Worm (Caenorhabditis elegans) whole organism, young adult: ENCODE measurements around the gene F42F12.14.

ENCODE experiments used
- B0035.1 ChIP-seq: sonication (generic microtip); optimal IDR thresholded peaks from 2 replicates; lab custom pipeline; 2016; ENCODE audit warnings: missing genetic modification characterization, mild to moderate bottlenecking, missing compliant biosample characterization, missing genotype, missing genetic modification reagents
- D2030.7 ChIP-seq: fragments of 200-800 bp; sonication (Bioruptor generic); IDR thresholded peaks from 2 replicates; pipeline ENCODE4 v1.3.6; 2022; ENCODE audit warnings: missing genetic modification reagents, missing genetic modification characterization, missing compliant biosample characterization
- F23B12.7 ChIP-seq: sonication (generic microtip); optimal IDR thresholded peaks from 2 replicates; lab custom pipeline; 2017; ENCODE audit warnings: missing genetic modification characterization, mild to moderate bottlenecking, missing compliant biosample characterization, antibody characterized with exemption, moderate library complexity; ENCODE audit not compliant: insufficient read depth
- F33H1.4 ChIP-seq: fragments of 200-800 bp; sonication (Bioruptor generic); IDR thresholded peaks from 2 replicates; pipeline ENCODE4 v1.3.6; 2022; ENCODE audit warnings: missing genetic modification reagents, missing genetic modification characterization, missing compliant biosample characterization
- F52B5.7 ChIP-seq: sonication (generic microtip); optimal IDR thresholded peaks from 2 replicates; lab custom pipeline; 2016; ENCODE audit warnings: mild to moderate bottlenecking, missing genetic modification characterization, missing compliant biosample characterization
- F57C9.4 ChIP-seq: sonication (generic microtip); optimal IDR thresholded peaks from 2 replicates; lab custom pipeline; 2017; ENCODE audit warnings: mild to moderate bottlenecking, missing genetic modification characterization, missing compliant biosample characterization
- K11D2.4 ChIP-seq: fragments of 200-800 bp; sonication (Bioruptor generic); IDR thresholded peaks from 2 replicates; pipeline ENCODE4 v1.3.6; 2022; ENCODE audit warnings: missing genetic modification reagents, missing genetic modification characterization, missing compliant biosample characterization
- T26A5.8 ChIP-seq: sonication (generic microtip); optimal IDR thresholded peaks from 2 replicates; lab custom pipeline; 2016; ENCODE audit warnings: missing genetic modification characterization, missing compliant biosample characterization
- Y56A3A.18 ChIP-seq: fragments of 200-800 bp; sonication (Bioruptor generic); IDR thresholded peaks from 2 replicates; pipeline ENCODE4 v1.3.6; 2022; ENCODE audit warnings: missing genetic modification reagents, missing genetic modification characterization, missing compliant biosample characterization
- ZK185.1 ChIP-seq: sonication (generic microtip); optimal IDR thresholded peaks from 2 replicates; lab custom pipeline; 2016; ENCODE audit warnings: mild to moderate bottlenecking, missing genetic modification characterization, missing compliant biosample characterization; ENCODE audit not compliant: poor library complexity, severe bottlenecking
- aptf-2 ChIP-seq: fragments of 200-800 bp; sonication (Bioruptor generic); conservative IDR thresholded peaks from 2 replicates; pipeline ENCODE4 v1.3.6; 2022; ENCODE audit warnings: missing genetic modification reagents, missing genetic modification characterization, missing compliant biosample characterization
- attf-3 ChIP-seq: fragments of 200-800 bp; sonication (Bioruptor generic); conservative IDR thresholded peaks from 2 replicates; pipeline ENCODE4 v1.3.6; 2022; ENCODE audit warnings: missing genetic modification reagents, missing genetic modification characterization, missing compliant biosample characterization
- attf-6 ChIP-seq: fragments of 200-800 bp; sonication (Bioruptor generic); IDR thresholded peaks from 2 replicates; pipeline ENCODE4 v1.3.6; 2022; ENCODE audit warnings: missing genetic modification reagents, missing genetic modification characterization, missing compliant biosample characterization
- bed-2 ChIP-seq: fragments of 200-800 bp; sonication (Bioruptor generic); IDR thresholded peaks from 2 replicates; pipeline ENCODE4 v1.3.6; 2022; ENCODE audit warnings: missing genetic modification reagents, missing genetic modification characterization, missing compliant biosample characterization
- ceh-79 ChIP-seq: sonication (generic microtip); optimal IDR thresholded peaks from 2 replicates; lab custom pipeline; 2017; ENCODE audit warnings: mild to moderate bottlenecking, missing genetic modification characterization, missing compliant biosample characterization
- die-1 ChIP-seq: sonication (generic microtip); optimal IDR thresholded peaks from 2 replicates; lab custom pipeline; 2016; ENCODE audit warnings: missing genotype, mild to moderate bottlenecking, missing genetic modification characterization, missing compliant biosample characterization
- dpff-1 ChIP-seq: sonication (generic microtip); optimal IDR thresholded peaks from 2 replicates; lab custom pipeline; 2017; ENCODE audit warnings: mild to moderate bottlenecking, missing genetic modification characterization, missing compliant biosample characterization
- dpl-1 ChIP-seq: fragments of 150-350 bp; optimal IDR thresholded peaks from 2 replicates; lab custom pipeline; 2014; ENCODE audit warnings: missing biosample characterization, missing genetic modification reagents, missing genetic modification characterization
- egl-18 ChIP-seq: fragments of 200-800 bp; sonication (Bioruptor generic); IDR thresholded peaks from 2 replicates; pipeline ENCODE4 v1.3.6; 2022; ENCODE audit warnings: missing genetic modification reagents, missing genetic modification characterization, missing compliant biosample characterization
- ekl-4 ChIP-seq: fragments of 200-800 bp; sonication (Bioruptor generic); IDR thresholded peaks from 2 replicates; pipeline ENCODE4 v1.3.6; 2022; ENCODE audit warnings: missing genetic modification reagents, missing genetic modification characterization, missing compliant biosample characterization
- ets-4 ChIP-seq: fragments of 200-800 bp; sonication (Bioruptor generic); optimal IDR thresholded peaks from 2 replicates; lab custom pipeline; 2018; ENCODE audit warnings: mild to moderate bottlenecking, missing genetic modification characterization, missing compliant biosample characterization
- fkh-3 ChIP-seq: sonication (generic microtip); optimal IDR thresholded peaks from 2 replicates; lab custom pipeline; 2016; ENCODE audit warnings: mild to moderate bottlenecking, missing genetic modification characterization, missing compliant biosample characterization
- gei-17 ChIP-seq: fragments of 200-800 bp; sonication (Bioruptor generic); optimal IDR thresholded peaks from 2 replicates; lab custom pipeline; 2018; ENCODE audit warnings: mild to moderate bottlenecking, missing genetic modification characterization, missing compliant biosample characterization
- hlh-26 ChIP-seq: fragments of 200-800 bp; sonication (Bioruptor generic); conservative IDR thresholded peaks from 2 replicates; pipeline ENCODE4 v1.3.6; 2022; ENCODE audit warnings: missing genetic modification reagents, missing genetic modification characterization, missing compliant biosample characterization
- hmg-1.2 ChIP-seq: fragments of 200-800 bp; sonication (Bioruptor generic); IDR thresholded peaks from 2 replicates; pipeline ENCODE4 v1.3.6; 2022; ENCODE audit warnings: missing genetic modification reagents, missing genetic modification characterization, missing compliant biosample characterization
- hrde-1 ChIP-seq: sonication (generic microtip); optimal IDR thresholded peaks from 2 replicates; lab custom pipeline; 2016; ENCODE audit warnings: missing genetic modification characterization, mild to moderate bottlenecking, missing compliant biosample characterization, moderate library complexity, missing genotype, missing genetic modification reagents, borderline replicate concordance
- let-526 ChIP-seq: fragments of 200-800 bp; sonication (Bioruptor generic); IDR thresholded peaks from 2 replicates; pipeline ENCODE4 v1.3.6; 2022; ENCODE audit warnings: missing genetic modification reagents, missing genetic modification characterization, missing compliant biosample characterization
- lin-40 ChIP-seq: sonication (generic microtip); optimal IDR thresholded peaks from 2 replicates; lab custom pipeline; 2016; ENCODE audit warnings: missing genetic modification characterization, mild to moderate bottlenecking, missing compliant biosample characterization, missing genotype, missing genetic modification reagents
- lsl-1 ChIP-seq: fragments of 200-800 bp; sonication (Bioruptor generic); optimal IDR thresholded peaks from 2 replicates; lab custom pipeline; 2018; ENCODE audit warnings: mild to moderate bottlenecking, missing genetic modification characterization, moderate library complexity, missing compliant biosample characterization
- lsy-27 ChIP-seq: sonication (generic microtip); optimal IDR thresholded peaks from 2 replicates; lab custom pipeline; 2017; ENCODE audit warnings: missing genetic modification characterization, mild to moderate bottlenecking, missing compliant biosample characterization, antibody characterized with exemption, missing genotype, borderline replicate concordance; ENCODE audit not compliant: insufficient read depth
- madf-10 ChIP-seq: sonication (generic microtip); optimal IDR thresholded peaks from 2 replicates; lab custom pipeline; 2016; ENCODE audit warnings: mild to moderate bottlenecking, missing genetic modification characterization, missing compliant biosample characterization
- madf-3 ChIP-seq: fragments of 200-800 bp; sonication (Bioruptor generic); IDR thresholded peaks from 2 replicates; pipeline ENCODE4 v1.3.6; 2022; ENCODE audit warnings: missing genetic modification reagents, missing genetic modification characterization, missing compliant biosample characterization
- madf-8 ChIP-seq: fragments of 200-800 bp; sonication (Bioruptor generic); conservative IDR thresholded peaks from 2 replicates; pipeline ENCODE4 v1.3.6; 2022; ENCODE audit warnings: missing genetic modification reagents, missing genetic modification characterization, missing compliant biosample characterization
- mes-4 ChIP-seq: sonication (generic microtip); optimal IDR thresholded peaks from 2 replicates; lab custom pipeline; 2016; ENCODE audit warnings: missing genotype, missing genetic modification characterization, missing compliant biosample characterization
- mxl-1 ChIP-seq: sonication (generic microtip); optimal IDR thresholded peaks from 2 replicates; lab custom pipeline; 2016; ENCODE audit warnings: missing genetic modification characterization, missing compliant biosample characterization
- nfya-2 ChIP-seq: fragments of 200-800 bp; sonication (Bioruptor generic); IDR thresholded peaks from 2 replicates; pipeline ENCODE4 v1.3.6; 2022; ENCODE audit warnings: missing genetic modification reagents, missing genetic modification characterization, missing compliant biosample characterization
- nhr-179 ChIP-seq: sonication (generic microtip); optimal IDR thresholded peaks from 2 replicates; lab custom pipeline; 2016; ENCODE audit warnings: mild to moderate bottlenecking, missing genetic modification characterization, missing compliant biosample characterization
- pha-4 ChIP-seq: fragments of 150-350 bp; sonication (generic microtip); optimal IDR thresholded peaks from 2 replicates; lab custom pipeline; 2014; ENCODE audit warnings: missing biosample characterization, missing genetic modification reagents, missing genetic modification characterization
- rcor-1 ChIP-seq: fragments of 200-800 bp; sonication (Bioruptor generic); IDR thresholded peaks from 2 replicates; pipeline ENCODE4 v1.3.6; 2022; ENCODE audit warnings: missing genetic modification reagents, missing genetic modification characterization, missing compliant biosample characterization
- rpc-1 ChIP-seq, 2 experiments: fragments of 150-350 bp in 1 of 2; sonication (generic microtip) in 1 of 2; optimal IDR thresholded peaks; 2 replicates each; lab custom pipeline; 2014 to 2018; ENCODE audit warnings: missing biosample characterization in 1 of 2, missing genetic modification characterization in 1 of 2, missing genetic modification reagents in 1 of 2, missing genotype in 1 of 2
- snpc-1.3 ChIP-seq: sonication (generic microtip); optimal IDR thresholded peaks from 2 replicates; lab custom pipeline; 2017; ENCODE audit warnings: missing genetic modification characterization, mild to moderate bottlenecking, missing compliant biosample characterization, antibody characterized with exemption, moderate library complexity, missing genotype, missing genetic modification reagents; ENCODE audit not compliant: insufficient read depth
- sptf-2 ChIP-seq: fragments of 200-800 bp; sonication (Bioruptor generic); optimal IDR thresholded peaks from 2 replicates; lab custom pipeline; 2018; ENCODE audit warnings: mild to moderate bottlenecking, missing genetic modification characterization, missing compliant biosample characterization
- unc-62 ChIP-seq: fragments of 150-350 bp; optimal IDR thresholded peaks from 2 replicates; lab custom pipeline; 2014; ENCODE audit warnings: missing biosample characterization, missing genetic modification reagents, missing genetic modification characterization
- ztf-22 ChIP-seq: fragments of 200-800 bp; sonication (Bioruptor generic); optimal IDR thresholded peaks from 2 replicates; lab custom pipeline; 2018; ENCODE audit warnings: mild to moderate bottlenecking, missing genetic modification characterization, moderate library complexity, missing compliant biosample characterization
- ztf-25 ChIP-seq: fragments of 200-800 bp; sonication (Bioruptor generic); IDR thresholded peaks from 2 replicates; pipeline ENCODE4 v1.3.6; 2022; ENCODE audit warnings: missing genetic modification reagents, missing genetic modification characterization, missing compliant biosample characterization
- ztf-26 ChIP-seq: sonication (generic microtip); optimal IDR thresholded peaks from 2 replicates; lab custom pipeline; 2017; ENCODE audit warnings: missing genetic modification characterization, missing compliant biosample characterization
- ztf-28 ChIP-seq: fragments of 200-800 bp; sonication (Bioruptor generic); IDR thresholded peaks from 2 replicates; pipeline ENCODE4 v1.3.6; 2022; ENCODE audit warnings: missing genetic modification reagents, missing genetic modification characterization, missing compliant biosample characterization
- ztf-3 ChIP-seq: fragments of 200-800 bp; sonication (Bioruptor generic); optimal IDR thresholded peaks from 2 replicates; lab custom pipeline; 2018; ENCODE audit warnings: mild to moderate bottlenecking, missing genetic modification characterization, missing compliant biosample characterization

Gene F42F12.14

DNA sequence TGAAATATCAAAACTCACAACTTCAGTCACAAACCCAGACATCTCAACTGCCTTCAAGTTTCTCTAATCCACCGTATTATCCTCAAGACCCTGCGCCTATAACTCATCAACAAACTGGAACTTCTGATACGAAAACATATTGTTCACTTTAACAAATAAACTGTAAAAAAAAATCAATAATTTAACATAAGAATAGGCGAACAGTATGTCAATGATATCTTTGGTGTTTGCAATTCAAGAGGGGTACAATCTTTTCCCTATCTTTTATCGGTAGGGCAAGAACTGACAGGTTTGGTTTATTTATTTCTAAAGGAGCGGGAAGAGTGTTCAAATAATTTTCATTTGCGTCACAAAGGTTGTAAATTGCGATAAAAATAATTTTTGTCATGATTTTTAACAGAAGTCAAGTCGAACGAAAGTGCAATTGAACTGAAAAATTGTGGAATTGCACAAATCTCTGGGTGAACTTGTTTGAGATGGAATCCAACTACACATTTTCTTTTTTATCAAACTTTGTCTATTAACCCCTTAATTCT is 14.6 kb downstream of the F42F12.14 start (continued):
- TF ChIP-seq hrde-1 (tag; lab: Kevin White, UChicago) (peak; percentile 51), ets-4 (peak; percentile 89), hmg-1.2 (GFP tag; lab: Robert Waterston, UW) (peak; percentile 81), sptf-2 (GFP tag; lab: Kevin White, UChicago) (peak; percentile 38), T26A5.8 (tag; lab: Kevin White, UChicago) (no peak), ztf-3 (GFP tag; lab: Kevin White, UChicago) (peak; percentile 88), madf-8 (GFP tag; lab: Robert Waterston, UW) (no peak), Y56A3A.18 (GFP tag; lab: Robert Waterston, UW) (peak; percentile 98), dpff-1 (tag; lab: Kevin White, UChicago) (peak; percentile 86), aptf-2 (no peak), unc-62 (GFP tag; lab: Kevin White, UChicago) (no peak), madf-3 (peak; percentile 72), F33H1.4 (GFP tag; lab: Robert Waterston, UW) (no peak), ZK185.1 (tag; lab: Kevin White, UChicago) (peak; percentile 99), snpc-1.3 (tag; lab: Kevin White, UChicago) (no peak), mxl-1 (tag; lab: Kevin White, UChicago) (no peak), nhr-179 (tag; lab: Kevin White, UChicago) (peak; percentile 81), B0035.1 (tag; lab: Kevin White, UChicago) (peak; percentile 95), let-526 (GFP tag; lab: Robert Waterston, UW) (peak; percentile 81), D2030.7 (no peak), ceh-79 (peak; percentile 86), bed-2 (GFP tag; lab: Robert Waterston, UW) (peak; percentile 29; the same call in 1 of the 2 replicates), rcor-1 (peak; percentile 94), lsy-27 (no peak), ekl-4 (GFP tag; lab: Robert Waterston, UW) (peak; percentile 73), ztf-26 (tag; lab: Kevin White, UChicago) (peak; percentile 99), die-1 (tag; lab: Kevin White, UChicago) (peak; percentile 66), rpc-1 (optimal IDR thresholded peaks at IDR 0.05; lab: Kevin White, UChicago) (peak; percentile 15), rpc-1 (tag; optimal IDR thresholded peaks at IDR 0.05; lab: Kevin White, UChicago) (no peak), dpl-1 (no peak), gei-17 (GFP tag; lab: Kevin White, UChicago) (peak; percentile 97), attf-6 (GFP tag; lab: Robert Waterston, UW) (no peak), nfya-2 (GFP tag; lab: Robert Waterston, UW) (no peak), lsl-1 (GFP tag; lab: Kevin White, UChicago) (no peak), fkh-3 (no peak), lin-40 (tag; lab: Kevin White, UChicago) (peak; percentile 100), F52B5.7 (tag; lab: Kevin White, UChicago) (peak; percentile 77), attf-3 (GFP tag; lab: Robert Waterston, UW) (0 out of 2 replicates have a peak, but pooled peaks have one; percentile 38), K11D2.4 (GFP tag; lab: Robert Waterston, UW) (peak; percentile 98), hlh-26 (GFP tag; lab: Robert Waterston, UW) (no peak), F23B12.7 (tag; lab: Kevin White, UChicago) (peak; percentile 97), mes-4 (tag; lab: Kevin White, UChicago) (no peak), ztf-22 (GFP tag; lab: Kevin White, UChicago) (peak; percentile 67), egl-18 (GFP tag; lab: Robert Waterston, UW) (peak; percentile 88; the same call in 1 of the 2 replicates), ztf-25 (no peak), F57C9.4 (tag; lab: Kevin White, UChicago) (peak; percentile 71), pha-4 (tag; lab: Kevin White, UChicago) (peak; percentile 97), ztf-28 (no peak), madf-10 (tag; lab: Kevin White, UChicago) (peak; percentile 96)
